Worm (Caenorhabditis elegans) whole organism, late embryonic: Measurements from ENCODE around the gene F29A7.4.

ENCODE experiments used
- ama-1 ChIP-seq: fragments of 150-350 bp; optimal IDR thresholded peaks from 2 replicates; lab custom pipeline; 2014
- ceh-34 ChIP-seq: sonication (generic microtip); optimal IDR thresholded peaks from 2 replicates; lab custom pipeline; 2016; ENCODE audit warnings: mild to moderate bottlenecking, missing genetic modification characterization, missing compliant biosample characterization
- dve-1 ChIP-seq: sonication (generic microtip); optimal IDR thresholded peaks from 2 replicates; lab custom pipeline; 2017; ENCODE audit warnings: antibody characterized with exemption, mild to moderate bottlenecking, missing genetic modification characterization, missing compliant biosample characterization
- elt-2 ChIP-seq: sonication (generic microtip); optimal IDR thresholded peaks from 2 replicates; lab custom pipeline; 2016; ENCODE audit warnings: missing genetic modification reagents, missing genetic modification characterization, missing compliant biosample characterization
- hlh-8 ChIP-seq: sonication (generic microtip); optimal IDR thresholded peaks from 2 replicates; lab custom pipeline; 2016; ENCODE audit warnings: missing genotype, missing genetic modification characterization, missing compliant biosample characterization
- nfya-1 ChIP-seq: sonication (generic microtip); optimal IDR thresholded peaks from 2 replicates; lab custom pipeline; 2017; ENCODE audit warnings: missing genetic modification characterization, mild to moderate bottlenecking, missing compliant biosample characterization, antibody characterized with exemption, moderate library complexity
- pha-4 ChIP-seq: fragments of 150-350 bp; optimal IDR thresholded peaks from 2 replicates; lab custom pipeline; 2018; ENCODE audit warnings: missing biosample characterization, missing genetic modification reagents, missing genetic modification characterization
- pqm-1 ChIP-seq: sonication (generic microtip); optimal IDR thresholded peaks from 2 replicates; lab custom pipeline; 2016; ENCODE audit warnings: missing genetic modification characterization, missing compliant biosample characterization
- ref-2 ChIP-seq: sonication (generic microtip); optimal IDR thresholded peaks from 2 replicates; lab custom pipeline; 2016; ENCODE audit warnings: missing genetic modification characterization, missing compliant biosample characterization
- tbx-2 ChIP-seq: sonication (generic microtip); optimal IDR thresholded peaks from 2 replicates; lab custom pipeline; 2016; ENCODE audit warnings: missing genetic modification characterization, missing compliant biosample characterization
- unc-86 ChIP-seq: sonication (generic microtip); optimal IDR thresholded peaks from 2 replicates; lab custom pipeline; 2016; ENCODE audit warnings: missing genetic modification characterization, missing compliant biosample characterization

- TF ChIP-seq nfya-1 (no peak), pha-4 (tag; lab: Kevin White, UChicago) (no peak), hlh-8 (tag; lab: Kevin White, UChicago) (no peak), elt-2 (no peak), tbx-2 (tag; lab: Kevin White, UChicago) (no peak), unc-86 (tag; lab: Kevin White, UChicago) (no peak), dve-1 (tag; lab: Kevin White, UChicago) (no peak), pqm-1 (tag; lab: Kevin White, UChicago) (no peak), ama-1 (lab: Kevin White, UChicago) (no peak), ceh-34 (tag; lab: Kevin White, UChicago) (no peak), ref-2 (tag; lab: Kevin White, UChicago) (no peak)
Measured at ce11 chrII:2797951-2798350, 48.2 kb downstream of the F29A7.4 start.
